Fruit fly (Drosophila melanogaster) whole organism, embryonic: ENCODE data around the gene ATPsynO.

Experiments used
- Abd-B ChIP-seq: fragments of 200-800 bp; sonication (Bioruptor generic); optimal IDR thresholded peaks from 2 replicates; lab custom pipeline; 2018; ENCODE audit warnings: missing biosample characterization, mild to moderate bottlenecking, missing genetic modification characterization, moderate library complexity
- Bdp1 ChIP-seq: fragments of 200-800 bp; sonication (Bioruptor generic); optimal IDR thresholded peaks from 3 replicates; lab custom pipeline; 2016; ENCODE audit warnings: missing biosample characterization, missing genetic modification characterization
- CG11695 ChIP-seq: fragments of 200-800 bp; sonication (Bioruptor generic); IDR thresholded peaks from 3 replicates; pipeline ENCODE4 v1.3.6; 2022; ENCODE audit warnings: missing biosample characterization, missing genetic modification characterization
- CG12769 ChIP-seq: fragments of 200-800 bp; sonication (Bioruptor generic); optimal IDR thresholded peaks from 2 replicates; lab custom pipeline; 2019; ENCODE audit warnings: missing biosample characterization, mild to moderate bottlenecking, missing genetic modification characterization, moderate library complexity
- CG14710 ChIP-seq: fragments of 200-800 bp; sonication (Bioruptor generic); optimal IDR thresholded peaks from 3 replicates; lab custom pipeline; 2019; ENCODE audit warnings: missing biosample characterization, mild to moderate bottlenecking, missing genetic modification characterization, moderate library complexity
- CG14965 ChIP-seq: fragments of 200-800 bp; sonication (Bioruptor generic); optimal IDR thresholded peaks from 2 replicates; lab custom pipeline; 2016; ENCODE audit warnings: missing biosample characterization, missing genetic modification characterization, borderline replicate concordance
- CG15601 ChIP-seq: fragments of 200-800 bp; sonication (Bioruptor generic); optimal IDR thresholded peaks from 3 replicates; lab custom pipeline; 2019; ENCODE audit warnings: missing biosample characterization, mild to moderate bottlenecking, missing genetic modification characterization, moderate library complexity
- CG1602 ChIP-seq: fragments of 200-800 bp; sonication (Bioruptor generic); optimal IDR thresholded peaks from 3 replicates; lab custom pipeline; 2016; ENCODE audit warnings: missing biosample characterization, missing genetic modification characterization
- CG18619 ChIP-seq: fragments of 200-800 bp; sonication (Bioruptor generic); optimal IDR thresholded peaks from 3 replicates; lab custom pipeline; 2017; ENCODE audit warnings: missing biosample characterization, mild to moderate bottlenecking, missing genetic modification characterization
- CG2120 ChIP-seq: fragments of 200-800 bp; sonication (Bioruptor generic); optimal IDR thresholded peaks from 3 replicates; lab custom pipeline; 2016; ENCODE audit warnings: missing biosample characterization, missing genetic modification characterization
- CG31441 ChIP-seq: fragments of 200-800 bp; sonication (Bioruptor generic); IDR thresholded peaks from 2 replicates; pipeline ENCODE4 v1.3.6; 2022; ENCODE audit warnings: missing biosample characterization, missing genetic modification characterization
- CG32767 ChIP-seq: fragments of 200-800 bp; sonication (Bioruptor generic); IDR thresholded peaks from 2 replicates; pipeline ENCODE4 v1.3.6; 2022; ENCODE audit warnings: missing biosample characterization, missing genetic modification characterization
- CG3281 ChIP-seq: fragments of 200-800 bp; sonication (Bioruptor generic); optimal IDR thresholded peaks from 3 replicates; lab custom pipeline; 2017; ENCODE audit warnings: missing biosample characterization, mild to moderate bottlenecking, missing genetic modification characterization
- CG4730 ChIP-seq: fragments of 200-800 bp; sonication (Bioruptor generic); IDR thresholded peaks from 2 replicates; pipeline ENCODE4 v1.3.6; 2022; ENCODE audit warnings: missing biosample characterization, missing genetic modification characterization
- CG6765 ChIP-seq: fragments of 200-800 bp; sonication (Bioruptor generic); optimal IDR thresholded peaks from 3 replicates; lab custom pipeline; 2017; ENCODE audit warnings: missing biosample characterization, mild to moderate bottlenecking, missing genetic modification characterization
- CG7372 ChIP-seq: fragments of 200-800 bp; sonication (Bioruptor generic); IDR thresholded peaks from 2 replicates; pipeline ENCODE4 v1.3.6; 2022; ENCODE audit warnings: missing biosample characterization, missing genetic modification characterization
- CHES-1-like ChIP-seq: fragments of 200-800 bp; sonication (Bioruptor generic); optimal IDR thresholded peaks from 2 replicates; lab custom pipeline; 2016; ENCODE audit warnings: missing biosample characterization, missing genetic modification characterization
- Chrac-16 ChIP-seq: fragments of 200-800 bp; sonication (Bioruptor generic); optimal IDR thresholded peaks from 3 replicates; lab custom pipeline; 2016; ENCODE audit warnings: missing biosample characterization, missing genetic modification characterization
- Dbx ChIP-seq: fragments of 200-800 bp; sonication (Bioruptor generic); IDR thresholded peaks from 3 replicates; pipeline ENCODE4 v1.3.6; 2022; ENCODE audit warnings: missing biosample characterization, missing genetic modification characterization
- Dfd ChIP-seq, 2 experiments: fragments of >200 bp; optimal IDR thresholded peaks; 2 replicates each; lab custom pipeline; 2017; ENCODE audit warnings: missing biosample characterization in 2 of 2, missing genetic modification characterization in 2 of 2
- Dip2 ChIP-seq: fragments of 200-800 bp; sonication (Bioruptor generic); IDR thresholded peaks from 2 replicates; pipeline ENCODE4 v1.3.6; 2022; ENCODE audit warnings: missing biosample characterization, missing genetic modification characterization
- Doc2 ChIP-seq: fragments of 200-800 bp; sonication (Bioruptor generic); IDR thresholded peaks from 2 replicates; pipeline ENCODE4 v1.3.6; 2022; ENCODE audit warnings: missing biosample characterization, missing genetic modification characterization
- E2f2 ChIP-seq: fragments of 200-800 bp; sonication (Bioruptor generic); IDR thresholded peaks from 2 replicates; pipeline ENCODE4 v1.3.6; 2022; ENCODE audit warnings: missing biosample characterization, missing genetic modification characterization
- HLHmδ ChIP-seq: fragments of 200-800 bp; sonication (Bioruptor generic); optimal IDR thresholded peaks from 2 replicates; lab custom pipeline; 2018; ENCODE audit warnings: missing biosample characterization, mild to moderate bottlenecking, missing genetic modification characterization, moderate library complexity
- Neu2 ChIP-seq: fragments of 200-800 bp; sonication (Bioruptor generic); optimal IDR thresholded peaks from 3 replicates; lab custom pipeline; 2016; ENCODE audit warnings: missing biosample characterization, missing genetic modification characterization, borderline replicate concordance
- Nf-YA ChIP-seq: fragments of 200-800 bp; sonication (Bioruptor generic); IDR thresholded peaks from 2 replicates; pipeline ENCODE4 v1.3.6; 2022; ENCODE audit warnings: missing biosample characterization, missing genetic modification characterization
- Oli ChIP-seq: fragments of 200-800 bp; sonication (Bioruptor generic); optimal IDR thresholded peaks from 2 replicates; lab custom pipeline; 2018; ENCODE audit warnings: missing biosample characterization, mild to moderate bottlenecking, missing genetic modification characterization, moderate library complexity
- Ssrp ChIP-seq: fragments of 200-800 bp; sonication (Bioruptor generic); optimal IDR thresholded peaks from 2 replicates; lab custom pipeline; 2018; ENCODE audit warnings: missing biosample characterization, mild to moderate bottlenecking, missing genetic modification characterization, moderate library complexity
- cg ChIP-seq: fragments of 200-800 bp; sonication (Bioruptor generic); optimal IDR thresholded peaks from 3 replicates; lab custom pipeline; 2019; ENCODE audit warnings: missing biosample characterization, mild to moderate bottlenecking, missing genetic modification characterization, moderate library complexity
- chn ChIP-seq: fragments of 200-800 bp; sonication (Bioruptor generic); optimal IDR thresholded peaks from 2 replicates; lab custom pipeline; 2016; ENCODE audit warnings: missing biosample characterization, missing genetic modification characterization
- ci ChIP-seq: fragments of 200-800 bp; sonication (Bioruptor generic); IDR thresholded peaks from 3 replicates; pipeline ENCODE4 v1.3.6; 2022; ENCODE audit warnings: missing biosample characterization, missing genetic modification characterization
- dmrt11E ChIP-seq: fragments of 200-800 bp; sonication (Bioruptor generic); optimal IDR thresholded peaks from 3 replicates; lab custom pipeline; 2018; ENCODE audit warnings: missing biosample characterization, mild to moderate bottlenecking, missing genetic modification characterization, moderate library complexity
- fd96Cb ChIP-seq: fragments of 200-800 bp; sonication (Bioruptor generic); optimal IDR thresholded peaks from 2 replicates; lab custom pipeline; 2018; ENCODE audit warnings: missing biosample characterization, mild to moderate bottlenecking, missing genetic modification characterization, moderate library complexity
- grau ChIP-seq: fragments of 200-800 bp; optimal IDR thresholded peaks from 3 replicates; lab custom pipeline; 2019; ENCODE audit warnings: missing biosample characterization, mild to moderate bottlenecking, missing genetic modification characterization, moderate library complexity
- hkb ChIP-seq, 2 experiments: fragments of 200-800 bp in 1 of 2; fragments of >200 bp in 1 of 2; sonication (Bioruptor generic) in 1 of 2; IDR thresholded peaks in 1 of 2; optimal IDR thresholded peaks in 1 of 2; 2 replicates each; pipeline versions ENCODE4 v1.3.6 to Lab custom; 2017 to 2022; ENCODE audit warnings: missing biosample characterization in 1 of 2, missing genetic modification characterization in 1 of 2
- ind ChIP-seq: fragments of 200-800 bp; sonication (Bioruptor generic); optimal IDR thresholded peaks from 3 replicates; lab custom pipeline; 2016; ENCODE audit warnings: missing biosample characterization, missing genetic modification characterization
- kay ChIP-seq: fragments of 200-800 bp; sonication (Bioruptor generic); optimal IDR thresholded peaks from 2 replicates; lab custom pipeline; 2016; ENCODE audit warnings: missing biosample characterization, missing genetic modification characterization
- klu ChIP-seq: fragments of 200-800 bp; sonication (Bioruptor generic); IDR thresholded peaks from 2 replicates; pipeline ENCODE4 v1.3.6; 2022; ENCODE audit warnings: missing biosample characterization, missing genetic modification characterization
- lab ChIP-seq: fragments of 200-800 bp; sonication (Bioruptor generic); optimal IDR thresholded peaks from 3 replicates; lab custom pipeline; 2017; ENCODE audit warnings: missing biosample characterization, missing genetic modification characterization, mild to moderate bottlenecking, moderate library complexity, missing genetic modification reagents
- lmd ChIP-seq: fragments of 200-800 bp; sonication (Bioruptor generic); IDR thresholded peaks from 2 replicates; pipeline ENCODE4 v1.3.6; 2022; ENCODE audit warnings: missing biosample characterization, missing genetic modification characterization
- mam ChIP-seq: fragments of 200-800 bp; sonication (Bioruptor generic); optimal IDR thresholded peaks from 3 replicates; lab custom pipeline; 2016; ENCODE audit warnings: missing biosample characterization, missing genetic modification characterization
- nerfin-2 ChIP-seq: fragments of 200-800 bp; sonication (Bioruptor generic); IDR thresholded peaks from 2 replicates; pipeline ENCODE4 v1.3.6; 2022; ENCODE audit warnings: missing biosample characterization, missing genetic modification characterization; ENCODE audit not compliant: partially characterized antibody
- pfk ChIP-seq: fragments of 200-800 bp; sonication (Bioruptor generic); optimal IDR thresholded peaks from 2 replicates; lab custom pipeline; 2018; ENCODE audit warnings: missing biosample characterization, mild to moderate bottlenecking, missing genetic modification characterization, moderate library complexity
- pum ChIP-seq: fragments of 200-800 bp; sonication (Bioruptor generic); optimal IDR thresholded peaks from 2 replicates; lab custom pipeline; 2016; ENCODE audit warnings: missing biosample characterization, missing genetic modification characterization
- ranshi ChIP-seq: fragments of 200-800 bp; sonication (Bioruptor generic); IDR thresholded peaks from 2 replicates; pipeline ENCODE4 v1.3.6; 2022; ENCODE audit warnings: missing biosample characterization, missing genetic modification characterization
- schlank ChIP-seq: fragments of 200-800 bp; sonication (Bioruptor generic); optimal IDR thresholded peaks from 2 replicates; lab custom pipeline; 2018; ENCODE audit warnings: missing biosample characterization, mild to moderate bottlenecking, missing genetic modification characterization
- sens-2 ChIP-seq: fragments of 200-800 bp; sonication (Bioruptor generic); IDR thresholded peaks from 2 replicates; pipeline ENCODE4 v1.3.6; 2022; ENCODE audit warnings: missing biosample characterization, missing genetic modification characterization
- seq ChIP-seq: fragments of 200-800 bp; sonication (Bioruptor generic); IDR thresholded peaks from 2 replicates; pipeline ENCODE4 v1.3.6; 2022; ENCODE audit warnings: missing biosample characterization, missing genetic modification characterization
- shn ChIP-seq: fragments of 200-800 bp; sonication (Bioruptor generic); optimal IDR thresholded peaks from 3 replicates; lab custom pipeline; 2016; ENCODE audit warnings: missing biosample characterization, missing genetic modification characterization
- sima ChIP-seq: fragments of 200-800 bp; sonication (Bioruptor generic); optimal IDR thresholded peaks from 2 replicates; lab custom pipeline; 2016; ENCODE audit warnings: missing biosample characterization, missing genetic modification characterization
- slbo ChIP-seq: fragments of 200-800 bp; sonication (Bioruptor generic); IDR thresholded peaks from 2 replicates; pipeline ENCODE4 v1.3.6; 2022; ENCODE audit warnings: missing biosample characterization, missing genetic modification characterization
- sr ChIP-seq: fragments of 200-800 bp; sonication (Bioruptor generic); IDR thresholded peaks from 3 replicates; pipeline ENCODE4 v1.3.6; 2022; ENCODE audit warnings: missing biosample characterization, missing genetic modification characterization

The ATPsynO gene

dm6 chr3R:15225279-15225730, 40.1 kb upstream of the ATPsynO start, which contains the start of the genes CG31344 and Caf1-55 (continued):
- TF ChIP-seq CG14965 (GFP tag; lab: Kevin White, UChicago) (no peak), Neu2 (GFP tag; lab: Kevin White, UChicago) (no peak), pum (GFP tag; lab: Kevin White, UChicago) (no peak), dmrt11E (tag; lab: Kevin White, UChicago) (no peak), Abd-B (peak; percentile 66), pfk (GFP tag; lab: Kevin White, UChicago) (no peak), nerfin-2 (GFP tag; lab: Robert Waterston, UW) (peak; percentile 83), HLHmδ (GFP tag; lab: Kevin White, UChicago) (no peak), CG15601 (tag; lab: Kevin White, UChicago) (peak; percentile 32), shn (GFP tag; lab: Kevin White, UChicago) (no peak), lmd (GFP tag; lab: Robert Waterston, UW) (no peak), mam (GFP tag; lab: Kevin White, UChicago) (no peak), Chrac-16 (no peak), kay (no peak), CG18619 (GFP tag; lab: Kevin White, UChicago) (no peak), Nf-YA (no peak), grau (tag; lab: Kevin White, UChicago) (no peak), CG7372 (GFP tag; lab: Robert Waterston, UW) (no peak), CG1602 (GFP tag; lab: Kevin White, UChicago) (peak; percentile 0), Doc2 (no peak), fd96Cb (tag; lab: Kevin White, UChicago) (no peak), CG3281 (GFP tag; lab: Kevin White, UChicago) (no peak), Dbx (no peak), klu (no peak), Dfd (GFP tag; optimal IDR thresholded peaks at IDR 0.05; lab: Kevin White, UChicago) (no peak), CG14710 (tag; lab: Kevin White, UChicago) (peak; percentile 51), ranshi (no peak), CG6765 (GFP tag; lab: Kevin White, UChicago) (no peak), ci (GFP tag; lab: Robert Waterston, UW) (peak; percentile 17; the same call in 1 of the 3 replicates), E2f2 (peak; percentile 82), sima (GFP tag; lab: Kevin White, UChicago) (no peak), CHES-1-like (GFP tag; lab: Kevin White, UChicago) (peak; percentile 71), chn (GFP tag; lab: Kevin White, UChicago) (no peak), CG31441 (GFP tag; lab: Robert Waterston, UW) (peak; percentile 23; the same call in 1 of the 2 replicates), CG4730 (no peak), ind (no peak), cg (GFP tag; lab: Kevin White, UChicago) (no peak), CG32767 (GFP tag; lab: Robert Waterston, UW) (no peak), slbo (GFP tag; lab: Robert Waterston, UW) (no peak; the same call in 1 of the 2 replicates), CG12769 (tag; lab: Kevin White, UChicago) (no peak), Dip2 (GFP tag; lab: Robert Waterston, UW) (no peak), Bdp1 (GFP tag; lab: Kevin White, UChicago) (no peak), Ssrp (tag; lab: Kevin White, UChicago) (no peak), Oli (tag; lab: Kevin White, UChicago) (no peak), hkb (optimal IDR thresholded peaks at IDR 0.05; lab: Kevin White, UChicago) (no peak), hkb (GFP tag; IDR thresholded peaks at IDR 0.05; lab: Robert Waterston, UW) (no peak), lab (GFP tag; lab: Kevin White, UChicago) (no peak), sr (GFP tag; lab: Robert Waterston, UW) (no peak), seq (no peak), sens-2 (no peak), CG2120 (GFP tag; lab: Kevin White, UChicago) (peak; percentile 55), schlank (no peak), CG11695 (GFP tag; lab: Robert Waterston, UW) (no peak)
